Worm (Caenorhabditis elegans): Measurements from ENCODE around the gene tbc-3.

The tbc-3 gene

DNA sequence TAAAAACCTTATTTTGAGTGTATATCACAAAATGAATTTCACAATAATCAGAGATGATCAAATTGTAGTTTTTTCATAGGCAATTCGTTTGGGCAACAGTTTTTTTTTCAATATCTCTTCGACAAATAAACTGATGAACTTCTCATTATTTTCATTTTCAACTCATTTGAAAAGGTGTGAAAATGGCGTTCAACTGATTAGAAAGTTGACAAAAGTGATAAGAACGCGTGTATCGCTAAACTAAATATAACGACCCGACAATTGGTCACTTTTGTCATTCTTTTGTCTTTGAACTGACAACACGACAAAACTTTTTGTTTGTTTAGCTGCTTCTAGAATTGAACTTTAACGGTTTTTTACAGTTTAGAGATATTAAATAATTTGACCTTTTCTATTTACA, 43.9 kb upstream of the tbc-3 start:
- TF ChIP-seq elt-3 (tag; optimal IDR thresholded peaks at IDR 0.05) (no peak), flh-1 (GFP tag; optimal IDR thresholded peaks at IDR 0.05) (no peak), mep-1 (tag; optimal IDR thresholded peaks at IDR 0.05) (no peak), nhr-76 (tag; optimal IDR thresholded peaks at IDR 0.05) (no peak), ham-2 (GFP tag; optimal IDR thresholded peaks at IDR 0.05) (no peak), unc-62 (GFP tag; optimal IDR thresholded peaks at IDR 0.05) (no peak), mab-5 (tag; optimal IDR thresholded peaks at IDR 0.05) (no peak), sem-2 (GFP tag; optimal IDR thresholded peaks at IDR 0.05) (no peak), drap-1 (GFP tag; optimal IDR thresholded peaks at IDR 0.05) (no peak), ztf-11 (tag; optimal IDR thresholded peaks at IDR 0.05) (no peak), bed-3 (GFP tag; optimal IDR thresholded peaks at IDR 0.05) (no peak), lsy-2 (tag; optimal IDR thresholded peaks at IDR 0.05) (no peak), zip-8 (tag; optimal IDR thresholded peaks at IDR 0.05) (no peak), ces-1 (GFP tag; optimal IDR thresholded peaks at IDR 0.05) (no peak), ceh-83 (GFP tag; optimal IDR thresholded peaks at IDR 0.05) (no peak), lin-13 (tag; optimal IDR thresholded peaks at IDR 0.05) (no peak), nhr-12 (tag; optimal IDR thresholded peaks at IDR 0.05) (no peak), unc-39 (tag; optimal IDR thresholded peaks at IDR 0.05) (no peak)

ce11 chrIV:9855712-9856111, 43.1 kb upstream of the tbc-3 start, which contains the start of gene K07F5.12:
Gene K07F5.12, plus strand, starts transcription at chrIV:9856012.
- no peak for TF ChIP-seq mls-2 (tag; optimal IDR thresholded peaks at IDR 0.05)
- no peak for TF ChIP-seq snpc-4 (tag; optimal IDR thresholded peaks at IDR 0.05)
- TF ChIP-seq unc-62 (GFP tag; optimal IDR thresholded peaks at IDR 0.05): no peak
- TF ChIP-seq nhr-76 (tag; optimal IDR thresholded peaks at IDR 0.05): no peak
- TF ChIP-seq sem-2 (GFP tag; optimal IDR thresholded peaks at IDR 0.05): no peak
- no peak for TF ChIP-seq tbx-8 (GFP tag; optimal IDR thresholded peaks at IDR 0.05)
- TF ChIP-seq nhr-28 (tag; optimal IDR thresholded peaks at IDR 0.05): no peak
- TF ChIP-seq nhr-237 (tag; optimal IDR thresholded peaks at IDR 0.05): no peak
- TF ChIP-seq hlh-1 (tag; optimal IDR thresholded peaks at IDR 0.05): no peak
- no peak for TF ChIP-seq ces-1 (GFP tag; optimal IDR thresholded peaks at IDR 0.05)
- TF ChIP-seq unc-120 (tag; optimal IDR thresholded peaks at IDR 0.05; ENCODE audit: poor library complexity, severe bottlenecking): no peak
- TF ChIP-seq mab-5 (tag; optimal IDR thresholded peaks at IDR 0.05): no peak
- TF ChIP-seq blmp-1 (tag; optimal IDR thresholded peaks at IDR 0.05): no peak
- no peak for TF ChIP-seq pha-4 (tag; optimal IDR thresholded peaks at IDR 0.05)
- no peak for TF ChIP-seq unc-39 (tag; optimal IDR thresholded peaks at IDR 0.05)
- no peak for TF ChIP-seq lin-13 (tag; optimal IDR thresholded peaks at IDR 0.05)
- no peak for TF ChIP-seq zip-8 (tag; optimal IDR thresholded peaks at IDR 0.05)

ce11 chrIV:9857952-9858488, 40.8 kb upstream of the tbc-3 start, which contains the start of gene npp-1:
Gene npp-1, plus strand, starts transcription at chrIV:9858488.
- TF ChIP-seq sptf-1 (tag; optimal IDR thresholded peaks at IDR 0.05) (no peak), unc-39 (tag; optimal IDR thresholded peaks at IDR 0.05) (no peak), lin-13 (tag; optimal IDR thresholded peaks at IDR 0.05) (no peak), lsy-2 (tag; optimal IDR thresholded peaks at IDR 0.05) (peak; percentile 21), tbx-8 (GFP tag; optimal IDR thresholded peaks at IDR 0.05) (no peak), ceh-39 (tag; optimal IDR thresholded peaks at IDR 0.05) (peak; percentile 67), zip-8 (tag; optimal IDR thresholded peaks at IDR 0.05) (no peak), elt-1 (tag; optimal IDR thresholded peaks at IDR 0.05; ENCODE audit: borderline replicate concordance, insufficient read depth) (no peak), ztf-11 (tag; optimal IDR thresholded peaks at IDR 0.05) (no peak), nhr-237 (tag; optimal IDR thresholded peaks at IDR 0.05) (no peak), flh-1 (GFP tag; optimal IDR thresholded peaks at IDR 0.05) (no peak), ceh-43 (GFP tag; optimal IDR thresholded peaks at IDR 0.05) (no peak), hlh-1 (tag; optimal IDR thresholded peaks at IDR 0.05) (no peak), ceh-83 (GFP tag; optimal IDR thresholded peaks at IDR 0.05) (no peak), mep-1 (tag; optimal IDR thresholded peaks at IDR 0.05) (peak; percentile 64), unc-62 (GFP tag; optimal IDR thresholded peaks at IDR 0.05) (no peak), ces-1 (GFP tag; optimal IDR thresholded peaks at IDR 0.05) (no peak), nhr-12 (tag; optimal IDR thresholded peaks at IDR 0.05) (no peak), nhr-28 (tag; optimal IDR thresholded peaks at IDR 0.05) (no peak), mls-2 (tag; optimal IDR thresholded peaks at IDR 0.05) (no peak), nhr-2 (tag; optimal IDR thresholded peaks at IDR 0.05) (no peak), cnd-1 (tag; optimal IDR thresholded peaks at IDR 0.05) (no peak), ham-2 (GFP tag; optimal IDR thresholded peaks at IDR 0.05) (no peak)

DNA sequence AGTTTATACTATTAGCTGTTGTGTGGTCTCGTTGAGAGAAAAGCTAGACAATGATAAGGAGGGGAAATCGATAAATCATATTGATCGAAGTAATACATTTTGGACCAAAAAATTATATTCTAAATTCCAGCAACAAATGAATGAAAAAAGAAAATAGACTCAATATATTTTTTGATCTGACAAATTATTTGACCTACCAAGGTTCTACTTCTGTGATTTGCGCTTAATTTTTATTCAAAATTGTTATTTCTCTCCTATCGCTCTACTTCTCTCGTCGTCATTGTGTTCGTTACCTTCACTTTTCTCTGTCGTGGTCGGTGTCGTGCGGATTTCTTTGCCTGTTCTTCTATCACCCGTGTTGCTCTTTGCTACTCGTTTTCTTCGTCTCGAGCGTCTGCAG, 39.8 kb upstream of the tbc-3 start:
- TF ChIP-seq pha-4 (tag; optimal IDR thresholded peaks at IDR 0.05) (no peak), nhr-2 (tag; optimal IDR thresholded peaks at IDR 0.05) (no peak), unc-120 (tag; optimal IDR thresholded peaks at IDR 0.05; ENCODE audit: poor library complexity, severe bottlenecking) (no peak), mls-2 (tag; optimal IDR thresholded peaks at IDR 0.05) (no peak)
